Worm (Caenorhabditis elegans) whole organism, mixed stage, embryonic: ENCODE measurements around the gene T15B7.8.

Experiments used
- M03D4.4 ChIP-seq: sonication (generic microtip); optimal IDR thresholded peaks from 2 replicates; lab custom pipeline; 2017; ENCODE audit warnings: mild to moderate bottlenecking, missing genetic modification characterization, missing compliant biosample characterization
- bed-3 ChIP-seq: fragments of 200-800 bp; sonication (Bioruptor generic); optimal IDR thresholded peaks from 3 replicates; lab custom pipeline; 2018; ENCODE audit warnings: mild to moderate bottlenecking, missing genetic modification characterization, moderate library complexity, missing compliant biosample characterization
- blmp-1 ChIP-seq: fragments of 150-350 bp; optimal IDR thresholded peaks from 2 replicates; lab custom pipeline; 2014; ENCODE audit warnings: missing biosample characterization, missing genetic modification characterization
- ceh-39 ChIP-seq: fragments of 150-350 bp; optimal IDR thresholded peaks from 2 replicates; lab custom pipeline; 2014; ENCODE audit warnings: missing biosample characterization, missing genetic modification characterization
- ceh-43 ChIP-seq: fragments of 200-800 bp; sonication (Bioruptor generic); optimal IDR thresholded peaks from 2 replicates; lab custom pipeline; 2018; ENCODE audit warnings: mild to moderate bottlenecking, missing genetic modification characterization, moderate library complexity, missing compliant biosample characterization
- ceh-83 ChIP-seq: fragments of 200-800 bp; sonication (Bioruptor generic); optimal IDR thresholded peaks from 2 replicates; lab custom pipeline; 2018; ENCODE audit warnings: mild to moderate bottlenecking, missing genetic modification characterization, missing compliant biosample characterization
- ces-1 ChIP-seq: fragments of 150-350 bp; optimal IDR thresholded peaks from 2 replicates; lab custom pipeline; 2014; ENCODE audit warnings: missing biosample characterization, missing genetic modification reagents, missing genetic modification characterization
- cnd-1 ChIP-seq: fragments of 200-800 bp; sonication (Bioruptor generic); optimal IDR thresholded peaks from 2 replicates; lab custom pipeline; 2018; ENCODE audit warnings: mild to moderate bottlenecking, missing genetic modification characterization, missing compliant biosample characterization
- drap-1 ChIP-seq: fragments of 200-800 bp; sonication (Bioruptor generic); optimal IDR thresholded peaks from 3 replicates; lab custom pipeline; 2018; ENCODE audit warnings: mild to moderate bottlenecking, missing genetic modification characterization, missing compliant biosample characterization
- elt-1 ChIP-seq: sonication (generic microtip); optimal IDR thresholded peaks from 2 replicates; lab custom pipeline; 2017; ENCODE audit warnings: missing genetic modification characterization, mild to moderate bottlenecking, missing compliant biosample characterization, antibody characterized with exemption, moderate library complexity, borderline replicate concordance; ENCODE audit not compliant: insufficient read depth
- elt-3 ChIP-seq: fragments of 150-350 bp; optimal IDR thresholded peaks from 2 replicates; lab custom pipeline; 2014; ENCODE audit warnings: missing biosample characterization, missing genetic modification characterization
- flh-1 ChIP-seq: fragments of 200-800 bp; sonication (Bioruptor generic); optimal IDR thresholded peaks from 2 replicates; lab custom pipeline; 2018; ENCODE audit warnings: mild to moderate bottlenecking, missing genetic modification characterization, moderate library complexity, missing compliant biosample characterization
- hlh-1 ChIP-seq: fragments of 150-350 bp; optimal IDR thresholded peaks from 2 replicates; lab custom pipeline; 2014; ENCODE audit warnings: missing biosample characterization, missing genetic modification reagents, missing genetic modification characterization
- lin-13 ChIP-seq: fragments of 150-350 bp; optimal IDR thresholded peaks from 2 replicates; lab custom pipeline; 2014; ENCODE audit warnings: missing biosample characterization, missing genetic modification characterization
- lin-32 ChIP-seq: fragments of 200-800 bp; sonication (Bioruptor generic); optimal IDR thresholded peaks from 2 replicates; lab custom pipeline; 2018; ENCODE audit warnings: mild to moderate bottlenecking, missing genetic modification characterization, missing compliant biosample characterization
- lsy-2 ChIP-seq: fragments of 150-350 bp; optimal IDR thresholded peaks from 2 replicates; lab custom pipeline; 2014; ENCODE audit warnings: missing biosample characterization, missing genetic modification characterization
- mab-5 ChIP-seq: fragments of 150-350 bp; optimal IDR thresholded peaks from 2 replicates; lab custom pipeline; 2014; ENCODE audit warnings: missing biosample characterization, missing genetic modification characterization
- mep-1 ChIP-seq: fragments of 150-350 bp; optimal IDR thresholded peaks from 2 replicates; lab custom pipeline; 2017; ENCODE audit warnings: missing biosample characterization, missing genetic modification reagents, missing genetic modification characterization, inconsistent platforms
- mls-2 ChIP-seq: sonication (generic microtip); optimal IDR thresholded peaks from 2 replicates; lab custom pipeline; 2016; ENCODE audit warnings: mild to moderate bottlenecking, missing genetic modification characterization, moderate library complexity, missing compliant biosample characterization
- nhr-12 ChIP-seq: fragments of 150-350 bp; optimal IDR thresholded peaks from 2 replicates; lab custom pipeline; 2014; ENCODE audit warnings: missing biosample characterization, missing genetic modification characterization
- nhr-237 ChIP-seq: fragments of 150-350 bp; optimal IDR thresholded peaks from 2 replicates; lab custom pipeline; 2014; ENCODE audit warnings: missing biosample characterization, missing genetic modification characterization
- nhr-28 ChIP-seq: fragments of 150-350 bp; optimal IDR thresholded peaks from 2 replicates; lab custom pipeline; 2014; ENCODE audit warnings: missing biosample characterization, missing genetic modification characterization
- nhr-76 ChIP-seq: sonication (generic microtip); optimal IDR thresholded peaks from 2 replicates; lab custom pipeline; 2017; ENCODE audit warnings: missing biosample characterization, missing genetic modification characterization
- pha-4 ChIP-seq: fragments of 150-350 bp; optimal IDR thresholded peaks from 2 replicates; lab custom pipeline; 2018; ENCODE audit warnings: missing biosample characterization, missing genetic modification reagents, missing genetic modification characterization
- sem-2 ChIP-seq: fragments of 200-800 bp; sonication (Bioruptor generic); optimal IDR thresholded peaks from 2 replicates; lab custom pipeline; 2018; ENCODE audit warnings: mild to moderate bottlenecking, missing genetic modification characterization, missing compliant biosample characterization
- snpc-4 ChIP-seq: fragments of 150-350 bp; optimal IDR thresholded peaks from 2 replicates; lab custom pipeline; 2014; ENCODE audit warnings: missing biosample characterization, missing genetic modification characterization
- sptf-1 ChIP-seq: sonication (generic microtip); optimal IDR thresholded peaks from 2 replicates; lab custom pipeline; 2017; ENCODE audit warnings: mild to moderate bottlenecking, missing genetic modification characterization, moderate library complexity, missing compliant biosample characterization
- tbx-8 ChIP-seq: fragments of 200-800 bp; sonication (Bioruptor generic); optimal IDR thresholded peaks from 2 replicates; lab custom pipeline; 2018; ENCODE audit warnings: mild to moderate bottlenecking, missing genetic modification characterization, moderate library complexity, missing compliant biosample characterization
- unc-39 ChIP-seq: fragments of 150-350 bp; optimal IDR thresholded peaks from 2 replicates; lab custom pipeline; 2014; ENCODE audit warnings: missing biosample characterization, missing genetic modification characterization
- zip-8 ChIP-seq: fragments of 150-350 bp; optimal IDR thresholded peaks from 2 replicates; lab custom pipeline; 2014; ENCODE audit warnings: missing biosample characterization, missing genetic modification characterization
- ztf-11 ChIP-seq: fragments of 150-350 bp; optimal IDR thresholded peaks from 2 replicates; lab custom pipeline; 2014; ENCODE audit warnings: missing biosample characterization, missing genetic modification characterization

T15B7.8 gene

DNA sequence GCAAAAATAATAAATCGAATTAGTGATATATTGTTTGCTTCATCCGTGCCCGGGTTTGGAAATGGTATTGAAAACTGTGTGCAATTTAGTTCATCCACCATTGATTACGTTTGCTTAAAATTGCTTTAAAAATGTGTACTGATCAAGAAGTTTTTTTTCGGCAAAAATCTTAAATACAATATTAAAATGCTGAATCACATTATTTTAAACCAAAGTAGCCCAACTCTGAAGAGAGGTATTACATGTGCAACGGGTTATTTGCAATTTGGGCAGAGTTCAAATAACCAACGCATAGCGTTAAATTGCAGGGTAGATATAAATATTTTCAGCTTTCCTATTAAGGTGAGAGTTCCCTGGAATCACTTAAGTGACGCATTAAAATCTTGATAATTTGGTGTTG, 4.4 kb upstream of the T15B7.8 start, which contains the start of gene dmsr-14:
Gene dmsr-14 (minus strand): TSS at position 101 of the 400 bp plus-strand sequence.
- no peak for TF ChIP-seq hlh-1 (tag; lab: Kevin White, UChicago)

DNA sequence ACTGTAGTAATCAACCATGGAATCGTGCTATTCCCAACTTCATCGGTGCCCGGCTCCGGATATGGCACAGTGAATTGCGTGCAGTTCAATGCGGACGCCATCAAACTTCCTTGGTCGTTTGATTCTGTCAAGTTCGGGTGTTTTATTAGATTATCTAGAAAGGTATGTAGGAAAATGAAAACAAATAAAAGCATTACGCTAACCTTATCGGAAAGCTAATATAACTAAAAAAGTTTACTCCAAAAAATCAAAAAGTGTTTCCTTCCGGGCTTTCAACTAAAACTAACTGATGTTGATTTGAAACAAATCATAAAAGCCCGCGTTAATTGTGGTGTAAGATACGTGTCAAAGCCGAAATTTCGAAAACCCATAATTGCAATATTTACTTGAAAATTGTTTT, 1.8 kb upstream of the T15B7.8 start, which contains the start of gene dmsr-13:
Gene dmsr-13 (minus strand): TSS at position 101 of the 400 bp plus-strand sequence.
- TF ChIP-seq sem-2 (GFP tag; lab: Kevin White, UChicago) = no peak
- TF ChIP-seq flh-1 = no peak
- no peak for TF ChIP-seq snpc-4 (tag; lab: Kevin White, UChicago)
- no peak for TF ChIP-seq nhr-12 (tag; lab: Kevin White, UChicago)
- TF ChIP-seq nhr-28 = no peak
- TF ChIP-seq tbx-8 (GFP tag; lab: Kevin White, UChicago) = no peak
- TF ChIP-seq ceh-39 (tag; lab: Kevin White, UChicago) = no peak

DNA sequence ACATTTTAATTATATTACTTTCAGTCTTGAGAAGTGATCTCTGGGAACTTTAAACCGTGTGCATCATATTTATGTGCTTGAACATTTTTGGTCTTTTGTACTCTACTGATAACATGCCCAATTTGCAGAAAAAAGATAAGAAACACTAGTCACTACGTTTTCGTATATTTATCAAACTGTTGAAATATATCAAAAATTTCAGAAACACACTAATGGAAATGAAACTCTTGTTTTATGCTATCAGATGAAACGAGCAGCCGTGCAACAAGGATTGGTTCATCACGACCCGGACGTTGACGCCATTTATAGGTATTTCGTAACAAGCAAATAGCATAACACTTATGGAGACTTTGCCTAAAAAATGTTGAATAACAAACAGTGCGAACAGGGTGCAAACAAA, 1.8 kb downstream of the T15B7.8 start:
- TF ChIP-seq nhr-237 (no peak), ceh-83 (GFP tag; lab: Kevin White, UChicago) (no peak), flh-1 (no peak), mls-2 (no peak), sem-2 (GFP tag; lab: Kevin White, UChicago) (no peak), ztf-11 (tag; lab: Kevin White, UChicago) (no peak), tbx-8 (GFP tag; lab: Kevin White, UChicago) (no peak), lin-13 (no peak), M03D4.4 (tag; lab: Kevin White, UChicago) (no peak), ceh-43 (GFP tag; lab: Kevin White, UChicago) (no peak), zip-8 (no peak), nhr-76 (tag; lab: Kevin White, UChicago) (no peak), bed-3 (no peak), ces-1 (no peak), sptf-1 (tag; lab: Kevin White, UChicago) (no peak), elt-1 (tag; lab: Kevin White, UChicago) (no peak)

DNA sequence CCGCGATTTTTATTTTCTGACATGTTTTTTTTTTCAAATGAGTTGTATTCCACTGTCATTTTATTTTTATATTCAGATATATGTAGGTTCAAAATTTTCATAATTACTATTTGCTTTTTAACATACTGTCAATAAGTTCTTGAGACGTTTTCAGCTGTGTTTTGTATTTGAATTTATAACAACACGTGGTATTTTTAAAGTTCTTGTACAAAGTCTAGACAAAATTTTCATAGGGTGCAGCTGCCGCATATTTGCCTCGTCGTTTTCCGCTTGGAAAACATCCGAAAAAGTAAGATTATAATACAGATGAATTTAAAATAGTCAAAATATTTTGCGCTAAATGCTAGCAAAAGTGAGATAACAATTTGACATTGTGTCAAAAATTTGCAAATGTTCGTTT, 7.2 kb downstream of the T15B7.8 start, which contains the start of gene dmsr-15:
Gene dmsr-15 (minus strand): TSS at position 101 of the 400 bp plus-strand sequence.
- no peak for TF ChIP-seq snpc-4 (tag; lab: Kevin White, UChicago)

DNA sequence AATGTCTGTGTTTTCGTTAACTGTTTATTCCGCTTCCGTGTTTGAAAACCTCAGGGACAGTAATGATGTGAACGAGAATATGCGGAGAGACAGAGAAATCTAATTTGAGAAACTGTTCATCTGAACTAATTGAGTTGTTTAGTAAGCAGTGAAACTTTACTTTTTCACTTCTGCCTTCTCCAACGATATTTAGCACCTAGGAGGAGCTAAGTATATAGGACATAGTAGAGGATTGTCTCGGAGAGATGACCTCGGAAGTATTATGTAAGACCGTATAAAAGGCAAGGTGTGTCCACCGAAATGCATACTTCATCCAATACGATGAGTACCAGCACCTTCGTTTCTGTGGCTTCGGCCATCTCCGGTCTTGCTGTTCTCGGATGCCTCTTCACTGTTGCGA, 7.8 kb downstream of the T15B7.8 start, which contains the start of gene col-141:
Gene col-141 (plus strand): TSS at position 301 of the 400 bp plus-strand sequence.
- TF ChIP-seq elt-3 (no peak), blmp-1 (tag; lab: Kevin White, UChicago) (no peak), flh-1 (no peak), tbx-8 (GFP tag; lab: Kevin White, UChicago) (no peak), nhr-12 (tag; lab: Kevin White, UChicago) (no peak), cnd-1 (tag; lab: Kevin White, UChicago) (no peak), unc-39 (tag; lab: Kevin White, UChicago) (no peak), ztf-11 (tag; lab: Kevin White, UChicago) (no peak), M03D4.4 (tag; lab: Kevin White, UChicago) (no peak), pha-4 (tag; lab: Kevin White, UChicago) (no peak), nhr-76 (tag; lab: Kevin White, UChicago) (no peak), elt-1 (tag; lab: Kevin White, UChicago) (no peak), ces-1 (no peak), hlh-1 (tag; lab: Kevin White, UChicago) (no peak), snpc-4 (tag; lab: Kevin White, UChicago) (no peak), lsy-2 (no peak)

DNA sequence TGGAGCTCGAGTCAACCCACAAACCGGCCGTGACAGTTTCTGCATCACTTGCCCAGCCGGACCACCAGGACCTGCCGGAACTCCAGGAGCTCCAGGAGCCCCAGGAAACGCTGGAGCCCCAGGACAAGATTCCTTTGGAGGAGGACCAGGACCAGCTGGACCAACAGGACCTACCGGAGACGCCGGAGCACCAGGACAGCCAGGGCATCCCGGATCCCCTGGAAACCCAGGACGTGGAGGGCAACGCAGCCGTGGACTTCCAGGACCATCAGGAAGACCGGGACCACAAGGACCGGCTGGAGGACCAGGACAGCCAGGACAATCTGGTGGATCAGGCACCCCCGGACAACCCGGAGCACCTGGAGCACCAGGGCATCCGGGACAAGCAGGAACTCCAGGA, 8.5 kb downstream of the T15B7.8 start:
- no peak for TF ChIP-seq bed-3
- TF ChIP-seq mab-5 (tag; lab: Kevin White, UChicago) = no peak
- TF ChIP-seq ceh-43 (GFP tag; lab: Kevin White, UChicago) = no peak
- no peak for TF ChIP-seq mls-2
- no peak for TF ChIP-seq nhr-12 (tag; lab: Kevin White, UChicago)
- TF ChIP-seq drap-1 (GFP tag; lab: Kevin White, UChicago) = no peak
- no peak for TF ChIP-seq sptf-1 (tag; lab: Kevin White, UChicago)
- TF ChIP-seq lin-32 (GFP tag; lab: Kevin White, UChicago) = no peak
- TF ChIP-seq M03D4.4 (tag; lab: Kevin White, UChicago) = no peak
- no peak for TF ChIP-seq unc-39 (tag; lab: Kevin White, UChicago)
- TF ChIP-seq ztf-11 (tag; lab: Kevin White, UChicago) = no peak
- TF ChIP-seq flh-1 = no peak
- no peak for TF ChIP-seq mep-1
- no peak for TF ChIP-seq ces-1
- no peak for TF ChIP-seq elt-3
- TF ChIP-seq, all 35 proteins: peak for 0
